Fruit fly (Drosophila melanogaster) whole organism, adult: Measurements from ENCODE around the gene Cpr67Fb.

Experiments
- CG11617 ChIP-seq: fragments of 200-800 bp; sonication (Bioruptor generic); optimal IDR thresholded peaks from 2 replicates; lab custom pipeline; 2017; ENCODE audit warnings: mild to moderate bottlenecking, missing biosample characterization, missing genetic modification reagents, missing genetic modification characterization
- CG12768 ChIP-seq: fragments of 200-800 bp; sonication (Bioruptor generic); optimal IDR thresholded peaks from 2 replicates; lab custom pipeline; 2017; ENCODE audit warnings: missing biosample characterization, missing genetic modification characterization, mild to moderate bottlenecking, moderate library complexity, missing genetic modification reagents
- CG14711 ChIP-seq: fragments of 200-800 bp; sonication (Bioruptor generic); optimal IDR thresholded peaks from 2 replicates; lab custom pipeline; 2018; ENCODE audit warnings: missing biosample characterization, mild to moderate bottlenecking, missing genetic modification characterization, moderate library complexity
- CG1620 ChIP-seq: fragments of 200-800 bp; sonication (Bioruptor generic); optimal IDR thresholded peaks from 2 replicates; lab custom pipeline; 2016; ENCODE audit warnings: missing biosample characterization, missing genetic modification characterization
- CG33017 ChIP-seq: fragments of 200-800 bp; sonication (Bioruptor generic); optimal IDR thresholded peaks from 2 replicates; lab custom pipeline; 2018; ENCODE audit warnings: missing biosample characterization, mild to moderate bottlenecking, missing genetic modification characterization, moderate library complexity
- CG5204 ChIP-seq: fragments of 200-800 bp; sonication (Bioruptor generic); optimal IDR thresholded peaks from 2 replicates; lab custom pipeline; 2016; ENCODE audit warnings: missing biosample characterization, missing genetic modification characterization
- CG7045 ChIP-seq: fragments of 200-800 bp; sonication (Bioruptor generic); optimal IDR thresholded peaks from 2 replicates; lab custom pipeline; 2017; ENCODE audit warnings: missing biosample characterization, mild to moderate bottlenecking, missing genetic modification characterization
- CG7101 ChIP-seq: fragments of 200-800 bp; sonication (Bioruptor generic); optimal IDR thresholded peaks from 2 replicates; lab custom pipeline; 2018; ENCODE audit warnings: missing biosample characterization, mild to moderate bottlenecking, missing genetic modification characterization, moderate library complexity
- Clk ChIP-seq: fragments of 200-800 bp; sonication (Bioruptor generic); optimal IDR thresholded peaks from 2 replicates; lab custom pipeline; 2017; ENCODE audit warnings: missing biosample characterization, missing genetic modification characterization
- Crg-1 ChIP-seq: fragments of 200-800 bp; sonication (Bioruptor generic); optimal IDR thresholded peaks from 2 replicates; lab custom pipeline; 2016; ENCODE audit warnings: missing biosample characterization, missing genetic modification characterization
- Hr96 ChIP-seq: fragments of 200-800 bp; sonication (Bioruptor generic); optimal IDR thresholded peaks from 2 replicates; lab custom pipeline; 2016; ENCODE audit warnings: missing biosample characterization, missing genetic modification characterization
- Mnt ChIP-seq: fragments of 200-800 bp; sonication (Bioruptor generic); optimal IDR thresholded peaks from 2 replicates; lab custom pipeline; 2016; ENCODE audit warnings: missing biosample characterization, mild to moderate bottlenecking, missing genetic modification characterization
- bab1 ChIP-seq: fragments of 200-800 bp; sonication (Bioruptor generic); optimal IDR thresholded peaks from 3 replicates; lab custom pipeline; 2019; ENCODE audit warnings: missing biosample characterization, mild to moderate bottlenecking, missing genetic modification characterization, moderate library complexity
- cic ChIP-seq: fragments of 200-800 bp; sonication (Bioruptor generic); optimal IDR thresholded peaks from 2 replicates; lab custom pipeline; 2017; ENCODE audit warnings: missing biosample characterization, mild to moderate bottlenecking, missing genetic modification characterization, moderate library complexity
- cnc ChIP-seq, 2 experiments: fragments of >200 bp; optimal IDR thresholded peaks; 2 replicates each; lab custom pipeline; 2017
- kay ChIP-seq: fragments of 200-800 bp; sonication (Bioruptor generic); peaks from one replicate; lab custom pipeline; 2016; ENCODE audit warnings: missing biosample characterization, missing genetic modification characterization, borderline replicate concordance
- ovo ChIP-seq: fragments of 200-800 bp; sonication (Bioruptor generic); optimal IDR thresholded peaks from 2 replicates; lab custom pipeline; 2016; ENCODE audit warnings: missing biosample characterization, missing genetic modification characterization
- pad ChIP-seq: fragments of 200-800 bp; sonication (Bioruptor generic); optimal IDR thresholded peaks from 3 replicates; lab custom pipeline; 2017; ENCODE audit warnings: missing biosample characterization, missing genetic modification characterization, mild to moderate bottlenecking, moderate library complexity, missing genetic modification reagents
- tj ChIP-seq: fragments of 200-800 bp; sonication (Bioruptor generic); optimal IDR thresholded peaks from 3 replicates; lab custom pipeline; 2017; ENCODE audit warnings: missing biosample characterization, mild to moderate bottlenecking, missing genetic modification characterization, moderate library complexity
- toe ChIP-seq: fragments of 200-800 bp; sonication (Bioruptor generic); optimal IDR thresholded peaks from 2 replicates; lab custom pipeline; 2016; ENCODE audit warnings: missing biosample characterization, missing genetic modification characterization

Cpr67Fb gene

DNA sequence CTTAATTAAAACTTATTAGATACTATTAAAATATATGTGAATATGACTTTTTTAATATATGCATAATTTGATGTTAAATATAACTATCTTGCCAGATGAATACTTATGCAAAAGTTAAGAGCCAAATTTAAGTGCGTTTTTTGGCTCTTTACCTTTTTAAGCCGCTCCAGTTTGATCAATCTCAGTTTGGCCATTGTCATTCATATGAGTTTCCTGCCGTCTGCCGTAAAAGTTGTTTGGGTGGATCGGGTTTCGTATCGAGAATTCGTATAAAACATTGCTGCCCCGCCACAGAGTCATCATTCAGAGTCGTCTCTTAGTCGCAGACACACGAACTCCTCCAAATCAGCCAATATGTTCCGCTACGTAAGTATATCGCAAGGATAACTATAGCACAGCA is 2.6 kb upstream of the Cpr67Fb start, which contains the start of gene Cpr67Fa2:
Cpr67Fa2 (plus strand) TSS at position 301 of the 400 bp plus-strand sequence.
- TF ChIP-seq tj (no peak), Hr96 (GFP tag; lab: Kevin White, UChicago) (no peak), toe (GFP tag; lab: Kevin White, UChicago) (no peak)

- TF ChIP-seq kay (GFP tag; lab: Kevin White, UChicago) (peak; percentile 70), tj (no peak)
Measured at dm6 chr3L:10893156-10893784, 703 bp upstream of the Cpr67Fb start.

dm6 chr3L:10896923-10897322 is 3.0 kb downstream of the Cpr67Fb start:
- peak; percentile 12 for TF ChIP-seq CG7045
- TF ChIP-seq cic (GFP tag; lab: Kevin White, UChicago) = peak; percentile 98
- TF ChIP-seq kay (GFP tag; lab: Kevin White, UChicago) = peak; percentile 73
- TF ChIP-seq cnc (optimal IDR thresholded peaks at IDR 0.05; lab: Kevin White, UChicago) = no peak
- no peak for TF ChIP-seq CG14711 (tag; lab: Kevin White, UChicago)
- peak; percentile 6 for TF ChIP-seq pad (GFP tag; lab: Kevin White, UChicago)
- peak; percentile 70 for TF ChIP-seq Mnt
- TF ChIP-seq Hr96 (GFP tag; lab: Kevin White, UChicago) = peak; percentile 12

- TF ChIP-seq bab1 (GFP tag; lab: Kevin White, UChicago) = no peak
- peak; percentile 41 for TF ChIP-seq CG33017 (tag; lab: Kevin White, UChicago)
- no peak for TF ChIP-seq CG7101 (tag; lab: Kevin White, UChicago)
- TF ChIP-seq Crg-1 = no peak
- no peak for TF ChIP-seq CG7045
- TF ChIP-seq CG12768 = no peak
- TF ChIP-seq kay (GFP tag; lab: Kevin White, UChicago) = no peak
- peak; percentile 73 for TF ChIP-seq cic (GFP tag; lab: Kevin White, UChicago)
- TF ChIP-seq pad (GFP tag; lab: Kevin White, UChicago) = peak; percentile 69
Measured at dm6 chr3L:10897534-10898255, 3.7 kb downstream of the Cpr67Fb start.

dm6 chr3L:10898256-10898735 is 4.3 kb downstream of the Cpr67Fb start:
- no peak for TF ChIP-seq CG12768
- TF ChIP-seq bab1 (GFP tag; lab: Kevin White, UChicago) = peak; percentile 1
- no peak for TF ChIP-seq Crg-1
- peak; percentile 67 for TF ChIP-seq cic (GFP tag; lab: Kevin White, UChicago)
- peak; percentile 67 for TF ChIP-seq Mnt
- TF ChIP-seq tj = peak; percentile 98
- peak; percentile 60 for TF ChIP-seq pad (GFP tag; lab: Kevin White, UChicago)

dm6 chr3L:10899087-10899511 is 5.1 kb downstream of the Cpr67Fb start, which contains the start of gene Aps:
Gene Aps, minus strand, starts transcription at chr3L:10899123.
- TF ChIP-seq Mnt = peak; percentile 35
- peak; percentile 42 for TF ChIP-seq Crg-1
- TF ChIP-seq pad (GFP tag; lab: Kevin White, UChicago) = peak; percentile 16
- no peak for TF ChIP-seq CG12768
- TF ChIP-seq Clk (GFP tag; lab: Kevin White, UChicago) = no peak
- no peak for TF ChIP-seq CG5204 (GFP tag; lab: Kevin White, UChicago)
- no peak for TF ChIP-seq CG14711 (tag; lab: Kevin White, UChicago)
- no peak for TF ChIP-seq cic (GFP tag; lab: Kevin White, UChicago)
- no peak for TF ChIP-seq kay (GFP tag; lab: Kevin White, UChicago)
- no peak for TF ChIP-seq cnc (optimal IDR thresholded peaks at IDR 0.05; lab: Kevin White, UChicago)
- no peak for TF ChIP-seq CG7045
- TF ChIP-seq CG33017 (tag; lab: Kevin White, UChicago) = no peak
- TF ChIP-seq Hr96 (GFP tag; lab: Kevin White, UChicago) = peak; percentile 30
- TF ChIP-seq CG7101 (tag; lab: Kevin White, UChicago) = no peak
- peak; percentile 67 for TF ChIP-seq toe (GFP tag; lab: Kevin White, UChicago)
- TF ChIP-seq CG11617 (GFP tag; lab: Kevin White, UChicago) = no peak
- TF ChIP-seq tj = no peak
- peak; percentile 71 for TF ChIP-seq CG1620 (GFP tag; lab: Kevin White, UChicago)
- peak; percentile 38 for TF ChIP-seq ovo (GFP tag; lab: Kevin White, UChicago)
- no peak for TF ChIP-seq bab1 (GFP tag; lab: Kevin White, UChicago)

DNA sequence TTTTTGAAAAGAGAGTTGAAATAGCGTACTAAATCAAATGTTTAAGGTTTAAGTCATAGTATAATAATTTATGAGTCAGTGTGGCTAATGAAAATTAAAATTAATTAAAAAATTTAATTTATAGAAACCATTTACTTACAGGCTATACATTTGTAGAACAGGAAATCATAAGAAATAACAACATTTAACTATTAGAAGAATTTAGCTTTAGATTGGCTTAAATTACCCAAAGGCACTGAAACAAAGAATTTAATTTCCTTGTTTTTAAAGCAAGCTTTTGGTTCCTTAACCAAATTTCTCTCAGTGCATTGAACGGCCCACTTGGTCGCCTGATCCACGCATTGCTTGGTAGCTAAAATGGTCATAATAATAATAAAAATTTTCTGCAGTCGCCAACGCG is 9.5 kb downstream of the Cpr67Fb start:
- TF ChIP-seq CG11617 (GFP tag; lab: Kevin White, UChicago) (no peak), CG14711 (tag; lab: Kevin White, UChicago) (no peak), toe (GFP tag; lab: Kevin White, UChicago) (no peak), Crg-1 (no peak), CG33017 (tag; lab: Kevin White, UChicago) (no peak), Mnt (no peak), bab1 (GFP tag; lab: Kevin White, UChicago) (no peak), CG7101 (tag; lab: Kevin White, UChicago) (no peak), CG1620 (GFP tag; lab: Kevin White, UChicago) (no peak), cnc (optimal IDR thresholded peaks at IDR 0.05; lab: Kevin White, UChicago) (no peak), CG5204 (GFP tag; lab: Kevin White, UChicago) (no peak), Clk (GFP tag; lab: Kevin White, UChicago) (no peak), kay (GFP tag; lab: Kevin White, UChicago) (no peak), ovo (GFP tag; lab: Kevin White, UChicago) (no peak), cic (GFP tag; lab: Kevin White, UChicago) (no peak), Hr96 (GFP tag; lab: Kevin White, UChicago) (no peak), tj (no peak)
